Worm (Caenorhabditis elegans) whole organism, midembryonic: ENCODE measurements around the gene EEED8.18.

Experiments used
- T22C8.4 ChIP-seq: fragments of 200-800 bp; sonication (Bioruptor generic); IDR thresholded peaks from 2 replicates; pipeline ENCODE4 v1.3.6; 2022; ENCODE audit warnings: missing genetic modification characterization, missing compliant biosample characterization
- cog-1 ChIP-seq: sonication (generic microtip); optimal IDR thresholded peaks from 2 replicates; lab custom pipeline; 2016; ENCODE audit warnings: missing genetic modification characterization, missing compliant biosample characterization
- flt-1 ChIP-seq: fragments of 200-800 bp; sonication (Bioruptor generic); IDR thresholded peaks from 2 replicates; pipeline ENCODE4 v1.3.6; 2022; ENCODE audit warnings: missing genetic modification characterization, missing compliant biosample characterization
- klf-2 ChIP-seq: fragments of 200-800 bp; sonication (Bioruptor generic); conservative IDR thresholded peaks from 2 replicates; pipeline ENCODE4 v1.3.6; 2022; ENCODE audit warnings: missing genetic modification reagents, missing genetic modification characterization, missing compliant biosample characterization
- med-1 ChIP-seq: sonication (generic microtip); optimal IDR thresholded peaks from 2 replicates; lab custom pipeline; 2017; ENCODE audit warnings: missing genetic modification characterization, mild to moderate bottlenecking, missing compliant biosample characterization, antibody characterized with exemption, missing genetic modification reagents; ENCODE audit not compliant: insufficient read depth
- tab-1 ChIP-seq: fragments of 200-800 bp; sonication (Bioruptor generic); IDR thresholded peaks from 2 replicates; pipeline ENCODE4 v1.3.6; 2022; ENCODE audit warnings: missing genetic modification characterization, missing compliant biosample characterization
- ztf-23 ChIP-seq: fragments of 200-800 bp; sonication (Bioruptor generic); IDR thresholded peaks from 2 replicates; pipeline ENCODE4 v1.3.6; 2022; ENCODE audit warnings: missing genetic modification reagents, missing genetic modification characterization, missing compliant biosample characterization
- ztf-29 ChIP-seq: fragments of 200-800 bp; sonication (Bioruptor generic); IDR thresholded peaks from 2 replicates; pipeline ENCODE4 v1.3.6; 2022; ENCODE audit warnings: missing genetic modification reagents, missing genetic modification characterization, missing compliant biosample characterization

- TF ChIP-seq med-1 (peak; percentile 64), ztf-29 (GFP tag; lab: Robert Waterston, UW) (peak; percentile 87), tab-1 (GFP tag; lab: Robert Waterston, UW) (0 out of 2 replicates have a peak, but pooled peaks have one; percentile 58), T22C8.4 (no peak), ztf-23 (GFP tag; lab: Robert Waterston, UW) (peak; percentile 68; the same call in 1 of the 2 replicates), flt-1 (GFP tag; lab: Robert Waterston, UW) (0 out of 2 replicates have a peak, but pooled peaks have one; percentile 29), cog-1 (tag; lab: Kevin White, UChicago) (peak; percentile 8), klf-2 (GFP tag; lab: Robert Waterston, UW) (no peak; the same call in 1 of the 2 replicates)
Measured at ce11 chrII:5399201-5399600, 13.2 kb downstream of the EEED8.18 start, which contains the start of gene mog-5.
